Fruit fly (Drosophila melanogaster): ENCODE results near the gene Ptip.

Gene Ptip

DNA sequence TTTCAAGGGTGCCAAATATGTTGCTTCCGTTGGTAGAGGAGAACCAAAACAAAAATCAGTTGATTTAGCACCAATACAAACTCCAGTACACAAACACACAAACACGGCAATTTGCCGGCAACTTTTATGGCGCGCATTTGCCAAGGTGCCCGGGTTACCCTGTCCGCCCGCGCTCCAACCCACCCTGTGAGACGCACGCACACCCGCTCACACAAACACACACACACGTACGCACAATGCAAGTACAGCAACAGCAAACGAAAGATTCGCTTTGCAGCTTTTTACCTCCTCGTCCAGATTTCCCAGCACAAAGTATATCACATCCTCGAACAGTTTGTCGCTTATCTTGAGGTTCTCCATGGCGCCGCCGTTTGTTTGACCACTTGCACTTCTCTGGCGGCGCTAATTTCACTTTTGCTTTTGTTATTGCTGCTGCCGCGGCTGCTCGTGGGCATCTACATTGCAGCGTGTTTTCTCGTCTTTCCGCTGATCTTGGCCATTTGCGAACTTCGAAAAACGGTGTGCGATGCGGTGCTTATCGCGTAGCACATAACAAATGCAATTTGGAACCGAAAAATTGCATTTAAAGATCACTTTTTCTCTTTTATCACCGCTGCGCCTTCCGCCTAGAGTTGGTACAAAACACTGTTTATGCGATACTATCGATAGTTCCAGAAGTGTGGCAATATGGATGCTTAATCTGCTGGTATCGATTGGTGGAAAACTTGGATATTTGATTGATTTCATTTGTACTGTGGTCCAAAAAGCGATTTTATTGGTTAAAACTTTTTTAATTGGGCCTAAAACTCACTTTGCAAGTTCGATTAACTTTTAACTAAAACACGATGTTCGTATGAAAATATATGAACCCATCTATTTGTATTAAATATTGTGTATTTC is at the start of gene Ptip (continued):
- 0 out of 3 replicates have a peak, but pooled peaks have one; percentile 34 for TF ChIP-seq zfh1 (GFP tag; IDR thresholded peaks at IDR 0.05)
- TF ChIP-seq sr (GFP tag; IDR thresholded peaks at IDR 0.05) = peak; percentile 62; the same call in 2 of the 3 replicates
- no peak for TF ChIP-seq al (GFP tag; IDR thresholded peaks at IDR 0.05)
- no peak for TF ChIP-seq CG2875 (GFP tag; optimal IDR thresholded peaks at IDR 0.05)
- no peak for TF ChIP-seq oc (tag; optimal IDR thresholded peaks at IDR 0.05)
- no peak for TF ChIP-seq Hr3 (GFP tag; optimal IDR thresholded peaks at IDR 0.05)
- TF ChIP-seq CG11560 (tag; IDR thresholded peaks at IDR 0.05) = no peak
- TF ChIP-seq amos (GFP tag; IDR thresholded peaks at IDR 0.05; ENCODE audit: partially characterized antibody) = peak; percentile 99
- TF ChIP-seq Myb (GFP tag; optimal IDR thresholded peaks at IDR 0.05) = peak; percentile 58
- no peak for TF ChIP-seq CG12071 (GFP tag; optimal IDR thresholded peaks at IDR 0.05)
- TF ChIP-seq kni (GFP tag; optimal IDR thresholded peaks at IDR 0.05) = no peak
- TF ChIP-seq CG11723 (GFP tag; optimal IDR thresholded peaks at IDR 0.05) = no peak
- TF ChIP-seq abd-A (tag; optimal IDR thresholded peaks at IDR 0.05) = no peak
- peak; percentile 36; the same call in 1 of the 2 replicates for TF ChIP-seq CG4360 (GFP tag; IDR thresholded peaks at IDR 0.05)
- no peak for TF ChIP-seq CG18011 (GFP tag; optimal IDR thresholded peaks at IDR 0.05)
- TF ChIP-seq CG10543 (GFP tag; optimal IDR thresholded peaks at IDR 0.05) = no peak
- TF ChIP-seq CG10209 (GFP tag; optimal IDR thresholded peaks at IDR 0.05) = no peak
- TF ChIP-seq C15 (GFP tag; IDR thresholded peaks at IDR 0.05) = 0 out of 3 replicates have a peak, but pooled peaks have one; percentile 43
- peak; percentile 75 for TF ChIP-seq Rfx (GFP tag; IDR thresholded peaks at IDR 0.05)
- TF ChIP-seq onecut (GFP tag; IDR thresholded peaks at IDR 0.05) = peak; percentile 77
- no peak for TF ChIP-seq CG43689 (GFP tag; IDR thresholded peaks at IDR 0.05)
- TF ChIP-seq Neu2 (GFP tag; optimal IDR thresholded peaks at IDR 0.05; ENCODE audit: borderline replicate concordance) = no peak
- TF ChIP-seq H15 (GFP tag; IDR thresholded peaks at IDR 0.05) = 0 out of 3 replicates have a peak, but pooled peaks have one; percentile 29
- TF ChIP-seq CG10267 (tag; optimal IDR thresholded peaks at IDR 0.05) = peak; percentile 40
- TF ChIP-seq cad (GFP tag; optimal IDR thresholded peaks at IDR 0.05) = peak; percentile 95
- no peak for TF ChIP-seq CG16815 (GFP tag; optimal IDR thresholded peaks at IDR 0.05)
- TF ChIP-seq CG17385 (GFP tag; optimal IDR thresholded peaks at IDR 0.05) = peak; percentile 65
- peak; percentile 13 for TF ChIP-seq ftz-f1 (GFP tag; optimal IDR thresholded peaks at IDR 0.05)
- no peak for TF ChIP-seq Deaf1 (tag; optimal IDR thresholded peaks at IDR 0.05)
- TF ChIP-seq cg (GFP tag; optimal IDR thresholded peaks at IDR 0.05) = peak; percentile 97
- TF ChIP-seq shn (GFP tag; optimal IDR thresholded peaks at IDR 0.05) = peak; percentile 16
- no peak for TF ChIP-seq CG31441 (GFP tag; IDR thresholded peaks at IDR 0.05)
- no peak for TF ChIP-seq grn (GFP tag; optimal IDR thresholded peaks at IDR 0.05)
- peak; percentile 75 for TF ChIP-seq MBD-R2 (GFP tag; IDR thresholded peaks at IDR 0.05)
- TF ChIP-seq gcm2 (GFP tag; optimal IDR thresholded peaks at IDR 0.05) = no peak
- peak; percentile 98 for TF ChIP-seq Opbp (GFP tag; IDR thresholded peaks at IDR 0.05; ENCODE audit: partially characterized antibody)
- no peak for TF ChIP-seq Mes4 (GFP tag; optimal IDR thresholded peaks at IDR 0.05)
- TF ChIP-seq pita (GFP tag; optimal IDR thresholded peaks at IDR 0.05) = peak; percentile 65
- TF ChIP-seq ewg (GFP tag; optimal IDR thresholded peaks at IDR 0.05) = peak; percentile 40
- peak; percentile 37 for TF ChIP-seq CG30020 (tag; optimal IDR thresholded peaks at IDR 0.05)
- peak; percentile 96 for TF ChIP-seq vnd (GFP tag; IDR thresholded peaks at IDR 0.05; ENCODE audit: partially characterized antibody)
- no peak for TF ChIP-seq zf30C (GFP tag; optimal IDR thresholded peaks at IDR 0.05)
- peak; percentile 67 for TF ChIP-seq stwl (tag; optimal IDR thresholded peaks at IDR 0.05)
- TF ChIP-seq pzg (GFP tag; optimal IDR thresholded peaks at IDR 0.05) = peak; percentile 91
- TF ChIP-seq CG4404 (GFP tag; IDR thresholded peaks at IDR 0.05) = no peak
- TF ChIP-seq CG3726 (GFP tag; IDR thresholded peaks at IDR 0.05) = no peak
- peak; percentile 13 for TF ChIP-seq CG9727 (GFP tag; optimal IDR thresholded peaks at IDR 0.05)
- TF ChIP-seq Doc3 (GFP tag; IDR thresholded peaks at IDR 0.05; ENCODE audit: partially characterized antibody) = peak; percentile 87
